Worm (Caenorhabditis elegans) whole organism, midembryonic: Measurements from ENCODE around the gene flp-5.

Experiments
- cog-1 ChIP-seq: sonication (generic microtip); optimal IDR thresholded peaks from 2 replicates; lab custom pipeline; 2016; ENCODE audit warnings: missing genetic modification characterization, missing compliant biosample characterization
- flt-1 ChIP-seq: fragments of 200-800 bp; sonication (Bioruptor generic); IDR thresholded peaks from 2 replicates; pipeline ENCODE4 v1.3.6; 2022; ENCODE audit warnings: missing genetic modification characterization, missing compliant biosample characterization
- ref-1 ChIP-seq: fragments of 200-800 bp; sonication (Bioruptor generic); conservative IDR thresholded peaks from 2 replicates; pipeline ENCODE4 v1.3.6; 2022; ENCODE audit warnings: missing genetic modification reagents, missing genetic modification characterization, missing compliant biosample characterization
- tab-1 ChIP-seq: fragments of 200-800 bp; sonication (Bioruptor generic); IDR thresholded peaks from 2 replicates; pipeline ENCODE4 v1.3.6; 2022; ENCODE audit warnings: missing genetic modification characterization, missing compliant biosample characterization

- TF ChIP-seq flt-1 (GFP tag; lab: Robert Waterston, UW) (no peak), tab-1 (GFP tag; lab: Robert Waterston, UW) (no peak), ref-1 (no peak), cog-1 (tag; lab: Kevin White, UChicago) (no peak)
Observed at ce11 chrX:8500922-8501321, 27.1 kb upstream of the flp-5 start, which contains the start of gene grd-4.
